Worm (Caenorhabditis elegans) whole organism, young adult: Measurements from ENCODE around the gene scc-1.

Experiments used
- B0035.1 ChIP-seq: sonication (generic microtip); optimal IDR thresholded peaks from 2 replicates; lab custom pipeline; 2016; ENCODE audit warnings: missing genetic modification characterization, mild to moderate bottlenecking, missing compliant biosample characterization, missing genotype, missing genetic modification reagents
- F10E7.11 ChIP-seq: sonication (generic microtip); optimal IDR thresholded peaks from 2 replicates; lab custom pipeline; 2017; ENCODE audit warnings: mild to moderate bottlenecking, missing genetic modification characterization, moderate library complexity, missing compliant biosample characterization
- F23B12.7 ChIP-seq: sonication (generic microtip); optimal IDR thresholded peaks from 2 replicates; lab custom pipeline; 2017; ENCODE audit warnings: missing genetic modification characterization, mild to moderate bottlenecking, missing compliant biosample characterization, antibody characterized with exemption, moderate library complexity; ENCODE audit not compliant: insufficient read depth
- F33H1.4 ChIP-seq: fragments of 200-800 bp; sonication (Bioruptor generic); IDR thresholded peaks from 2 replicates; pipeline ENCODE4 v1.3.6; 2022; ENCODE audit warnings: missing genetic modification reagents, missing genetic modification characterization, missing compliant biosample characterization
- F39B2.1 ChIP-seq: fragments of 200-800 bp; sonication (Bioruptor generic); IDR thresholded peaks from 2 replicates; pipeline ENCODE4 v1.3.6; 2022; ENCODE audit warnings: missing genetic modification reagents, missing genetic modification characterization, missing compliant biosample characterization
- F52B5.7 ChIP-seq: sonication (generic microtip); optimal IDR thresholded peaks from 2 replicates; lab custom pipeline; 2016; ENCODE audit warnings: mild to moderate bottlenecking, missing genetic modification characterization, missing compliant biosample characterization
- F57A8.1 ChIP-seq: fragments of 200-800 bp; sonication (Bioruptor generic); optimal IDR thresholded peaks from 2 replicates; lab custom pipeline; 2018; ENCODE audit warnings: mild to moderate bottlenecking, missing genetic modification characterization, moderate library complexity, missing compliant biosample characterization
- F57C9.4 ChIP-seq: sonication (generic microtip); optimal IDR thresholded peaks from 2 replicates; lab custom pipeline; 2017; ENCODE audit warnings: mild to moderate bottlenecking, missing genetic modification characterization, missing compliant biosample characterization
- K12H6.12 ChIP-seq: fragments of 200-800 bp; sonication (Bioruptor generic); optimal IDR thresholded peaks from 2 replicates; lab custom pipeline; 2018; ENCODE audit warnings: mild to moderate bottlenecking, missing genetic modification characterization, missing compliant biosample characterization
- Y53F4B.3 ChIP-seq: fragments of 200-800 bp; sonication (Bioruptor generic); IDR thresholded peaks from 2 replicates; pipeline ENCODE4 v1.3.6; 2022; ENCODE audit warnings: missing genetic modification reagents, missing genetic modification characterization, missing compliant biosample characterization
- Y53G8AR.9 ChIP-seq: fragments of 200-800 bp; sonication (Bioruptor generic); conservative IDR thresholded peaks from 2 replicates; pipeline ENCODE4 v1.3.6; 2022; ENCODE audit warnings: missing genetic modification reagents, missing genetic modification characterization, missing compliant biosample characterization
- Y67H2A.10 ChIP-seq: fragments of 200-800 bp; sonication (Bioruptor generic); conservative IDR thresholded peaks from 2 replicates; pipeline ENCODE4 v1.3.6; 2022; ENCODE audit warnings: missing genetic modification reagents, missing genetic modification characterization, missing compliant biosample characterization
- Y95B8A.8 ChIP-seq: fragments of 200-800 bp; sonication (Bioruptor generic); IDR thresholded peaks from 2 replicates; pipeline ENCODE4 v1.3.6; 2022; ENCODE audit warnings: missing genetic modification reagents, missing genetic modification characterization, missing compliant biosample characterization
- akir-1 ChIP-seq: fragments of 200-800 bp; sonication (Bioruptor generic); optimal IDR thresholded peaks from 2 replicates; lab custom pipeline; 2018; ENCODE audit warnings: mild to moderate bottlenecking, missing genetic modification characterization, moderate library complexity, missing compliant biosample characterization
- aptf-2 ChIP-seq: fragments of 200-800 bp; sonication (Bioruptor generic); conservative IDR thresholded peaks from 2 replicates; pipeline ENCODE4 v1.3.6; 2022; ENCODE audit warnings: missing genetic modification reagents, missing genetic modification characterization, missing compliant biosample characterization
- bed-1 ChIP-seq: fragments of 200-800 bp; sonication (Bioruptor generic); IDR thresholded peaks from 2 replicates; pipeline ENCODE4 v1.3.6; 2022; ENCODE audit warnings: missing genetic modification reagents, missing genetic modification characterization, missing compliant biosample characterization
- ccch-3 ChIP-seq: fragments of 200-800 bp; sonication (Bioruptor generic); optimal IDR thresholded peaks from 2 replicates; lab custom pipeline; 2018; ENCODE audit warnings: mild to moderate bottlenecking, missing genetic modification characterization, missing compliant biosample characterization
- cebp-1 ChIP-seq, 2 experiments: fragments of 200-800 bp in 1 of 2; sonication (Bioruptor generic) in 1 of 2; sonication (generic microtip) in 1 of 2; IDR thresholded peaks in 1 of 2; optimal IDR thresholded peaks in 1 of 2; 2 replicates each; pipeline versions ENCODE4 v1.3.6 to Lab custom; 2017 to 2022; ENCODE audit warnings: missing compliant biosample characterization in 2 of 2, missing genetic modification characterization in 2 of 2, mild to moderate bottlenecking in 1 of 2, missing genetic modification reagents in 1 of 2, moderate library complexity in 1 of 2
- cebp-2 ChIP-seq: fragments of 200-800 bp; sonication (Bioruptor generic); IDR thresholded peaks from 2 replicates; pipeline ENCODE4 v1.3.6; 2022; ENCODE audit warnings: missing genetic modification characterization, missing compliant biosample characterization
- ceh-79 ChIP-seq: sonication (generic microtip); optimal IDR thresholded peaks from 2 replicates; lab custom pipeline; 2017; ENCODE audit warnings: mild to moderate bottlenecking, missing genetic modification characterization, missing compliant biosample characterization
- dox-1 ChIP-seq: fragments of 200-800 bp; sonication (Bioruptor generic); IDR thresholded peaks from 2 replicates; pipeline ENCODE4 v1.3.6; 2022; ENCODE audit warnings: missing genetic modification reagents, missing genetic modification characterization, missing compliant biosample characterization
- egl-18 ChIP-seq: fragments of 200-800 bp; sonication (Bioruptor generic); IDR thresholded peaks from 2 replicates; pipeline ENCODE4 v1.3.6; 2022; ENCODE audit warnings: missing genetic modification reagents, missing genetic modification characterization, missing compliant biosample characterization
- egl-44 ChIP-seq: fragments of 200-800 bp; sonication (Bioruptor generic); IDR thresholded peaks from 2 replicates; pipeline ENCODE4 v1.3.6; 2022; ENCODE audit warnings: missing genetic modification reagents, missing genetic modification characterization, missing compliant biosample characterization
- gei-17 ChIP-seq: fragments of 200-800 bp; sonication (Bioruptor generic); optimal IDR thresholded peaks from 2 replicates; lab custom pipeline; 2018; ENCODE audit warnings: mild to moderate bottlenecking, missing genetic modification characterization, missing compliant biosample characterization
- hlh-12 ChIP-seq: sonication (generic microtip); optimal IDR thresholded peaks from 2 replicates; lab custom pipeline; 2016; ENCODE audit warnings: missing genetic modification characterization, missing compliant biosample characterization
- hmg-1.2 ChIP-seq: fragments of 200-800 bp; sonication (Bioruptor generic); IDR thresholded peaks from 2 replicates; pipeline ENCODE4 v1.3.6; 2022; ENCODE audit warnings: missing genetic modification reagents, missing genetic modification characterization, missing compliant biosample characterization
- hmg-20 ChIP-seq: fragments of 200-800 bp; sonication (Bioruptor generic); IDR thresholded peaks from 2 replicates; pipeline ENCODE4 v1.3.6; 2022; ENCODE audit warnings: missing genetic modification reagents, missing genetic modification characterization, missing compliant biosample characterization
- lag-1 ChIP-seq: fragments of 200-800 bp; sonication (Bioruptor generic); IDR thresholded peaks from 2 replicates; pipeline ENCODE4 v1.3.6; 2022; ENCODE audit warnings: missing genetic modification reagents, missing genetic modification characterization, missing compliant biosample characterization
- let-526 ChIP-seq: fragments of 200-800 bp; sonication (Bioruptor generic); IDR thresholded peaks from 2 replicates; pipeline ENCODE4 v1.3.6; 2022; ENCODE audit warnings: missing genetic modification reagents, missing genetic modification characterization, missing compliant biosample characterization
- lir-1 ChIP-seq: fragments of 200-800 bp; sonication (Bioruptor generic); conservative IDR thresholded peaks from 2 replicates; pipeline ENCODE4 v1.3.6; 2022; ENCODE audit warnings: missing genetic modification reagents, missing genetic modification characterization, missing compliant biosample characterization
- lsy-27 ChIP-seq: sonication (generic microtip); optimal IDR thresholded peaks from 2 replicates; lab custom pipeline; 2017; ENCODE audit warnings: missing genetic modification characterization, mild to moderate bottlenecking, missing compliant biosample characterization, antibody characterized with exemption, missing genotype, borderline replicate concordance; ENCODE audit not compliant: insufficient read depth
- madf-10 ChIP-seq: sonication (generic microtip); optimal IDR thresholded peaks from 2 replicates; lab custom pipeline; 2016; ENCODE audit warnings: mild to moderate bottlenecking, missing genetic modification characterization, missing compliant biosample characterization
- madf-8 ChIP-seq: fragments of 200-800 bp; sonication (Bioruptor generic); conservative IDR thresholded peaks from 2 replicates; pipeline ENCODE4 v1.3.6; 2022; ENCODE audit warnings: missing genetic modification reagents, missing genetic modification characterization, missing compliant biosample characterization
- mel-28 ChIP-seq: sonication (generic microtip); optimal IDR thresholded peaks from 2 replicates; lab custom pipeline; 2016; ENCODE audit warnings: borderline replicate concordance, mild to moderate bottlenecking, missing genetic modification characterization, missing compliant biosample characterization
- mes-4 ChIP-seq: sonication (generic microtip); optimal IDR thresholded peaks from 2 replicates; lab custom pipeline; 2016; ENCODE audit warnings: missing genotype, missing genetic modification characterization, missing compliant biosample characterization
- nfya-2 ChIP-seq: fragments of 200-800 bp; sonication (Bioruptor generic); IDR thresholded peaks from 2 replicates; pipeline ENCODE4 v1.3.6; 2022; ENCODE audit warnings: missing genetic modification reagents, missing genetic modification characterization, missing compliant biosample characterization
- nhr-120 ChIP-seq: fragments of 200-800 bp; sonication (Bioruptor generic); IDR thresholded peaks from 2 replicates; pipeline ENCODE4 v1.3.6; 2022; ENCODE audit warnings: missing genetic modification characterization, missing compliant biosample characterization
- nhr-27 ChIP-seq: fragments of 200-800 bp; sonication (Bioruptor generic); optimal IDR thresholded peaks from 2 replicates; lab custom pipeline; 2018; ENCODE audit warnings: mild to moderate bottlenecking, missing genetic modification characterization, moderate library complexity, missing compliant biosample characterization
- nhr-80 ChIP-seq: sonication (generic microtip); optimal IDR thresholded peaks from 2 replicates; lab custom pipeline; 2016; ENCODE audit warnings: missing genetic modification characterization, missing compliant biosample characterization
- pbrm-1 ChIP-seq: fragments of 200-800 bp; sonication (Bioruptor generic); IDR thresholded peaks from 2 replicates; pipeline ENCODE4 v1.3.6; 2022; ENCODE audit warnings: missing genetic modification reagents, missing genetic modification characterization, missing compliant biosample characterization
- repo-1 ChIP-seq: sonication (generic microtip); optimal IDR thresholded peaks from 2 replicates; lab custom pipeline; 2017; ENCODE audit warnings: mild to moderate bottlenecking, missing genetic modification characterization, missing compliant biosample characterization
- snpc-1.1 ChIP-seq: sonication (generic microtip); optimal IDR thresholded peaks from 2 replicates; lab custom pipeline; 2017; ENCODE audit warnings: missing genetic modification characterization, mild to moderate bottlenecking, missing compliant biosample characterization, antibody characterized with exemption, moderate library complexity, missing genotype, missing genetic modification reagents; ENCODE audit not compliant: insufficient read depth
- snpc-3.4 ChIP-seq: sonication (generic microtip); optimal IDR thresholded peaks from 2 replicates; lab custom pipeline; 2017; ENCODE audit warnings: missing genetic modification characterization, mild to moderate bottlenecking, missing compliant biosample characterization, antibody characterized with exemption, moderate library complexity, missing genotype, missing genetic modification reagents
- tlf-1 ChIP-seq: fragments of 200-800 bp; sonication (Bioruptor generic); optimal IDR thresholded peaks from 2 replicates; lab custom pipeline; 2018; ENCODE audit warnings: mild to moderate bottlenecking, missing genetic modification characterization, missing compliant biosample characterization
- unc-62 ChIP-seq: fragments of 150-350 bp; optimal IDR thresholded peaks from 2 replicates; lab custom pipeline; 2014; ENCODE audit warnings: missing biosample characterization, missing genetic modification reagents, missing genetic modification characterization
- xnd-1 ChIP-seq: sonication (generic microtip); optimal IDR thresholded peaks from 2 replicates; lab custom pipeline; 2016; ENCODE audit warnings: missing genotype, missing genetic modification reagents, missing genetic modification characterization, missing compliant biosample characterization
- ztf-22 ChIP-seq: fragments of 200-800 bp; sonication (Bioruptor generic); optimal IDR thresholded peaks from 2 replicates; lab custom pipeline; 2018; ENCODE audit warnings: mild to moderate bottlenecking, missing genetic modification characterization, moderate library complexity, missing compliant biosample characterization
- ztf-26 ChIP-seq: sonication (generic microtip); optimal IDR thresholded peaks from 2 replicates; lab custom pipeline; 2017; ENCODE audit warnings: missing genetic modification characterization, missing compliant biosample characterization

Gene scc-1

ce11 chrII:4703011-4703410 lies 4.5 kb downstream of the scc-1 start (continued):
- TF ChIP-seq madf-8: peak; percentile 66
- TF ChIP-seq nhr-80: no peak
- TF ChIP-seq xnd-1 (tag; lab: Kevin White, UChicago): peak; percentile 13
- TF ChIP-seq ztf-26 (tag; lab: Kevin White, UChicago): no peak
- no peak for TF ChIP-seq Y53F4B.3 (GFP tag; lab: Robert Waterston, UW)
- no peak for TF ChIP-seq cebp-1 (GFP tag; IDR thresholded peaks at IDR 0.05; lab: Robert Waterston, UW)
- TF ChIP-seq cebp-1 (tag; optimal IDR thresholded peaks at IDR 0.05; lab: Kevin White, UChicago): peak; percentile 58
- peak; percentile 83 for TF ChIP-seq Y53G8AR.9 (GFP tag; lab: Robert Waterston, UW)
- no peak for TF ChIP-seq egl-18
- no peak for TF ChIP-seq F57A8.1
- TF ChIP-seq nhr-120 (GFP tag; lab: Robert Waterston, UW): no peak
- no peak for TF ChIP-seq cebp-2 (GFP tag; lab: Robert Waterston, UW)
- TF ChIP-seq ccch-3: no peak
- no peak for TF ChIP-seq pbrm-1
- TF ChIP-seq Y95B8A.8 (GFP tag; lab: Robert Waterston, UW): no peak; the same call in none of the 2 replicates
- no peak for TF ChIP-seq F10E7.11 (tag; lab: Kevin White, UChicago)
- no peak for TF ChIP-seq B0035.1 (tag; lab: Kevin White, UChicago)
- TF ChIP-seq akir-1 (GFP tag; lab: Kevin White, UChicago): no peak
- TF ChIP-seq F33H1.4 (GFP tag; lab: Robert Waterston, UW): peak; percentile 36; the same call in 1 of the 2 replicates
- no peak for TF ChIP-seq ceh-79 (tag; lab: Kevin White, UChicago)
- TF ChIP-seq dox-1 (GFP tag; lab: Robert Waterston, UW): no peak; the same call in 1 of the 2 replicates
- no peak for TF ChIP-seq ztf-22 (GFP tag; lab: Kevin White, UChicago)
- no peak for TF ChIP-seq F57C9.4 (tag; lab: Kevin White, UChicago)
- no peak for TF ChIP-seq gei-17 (GFP tag; lab: Kevin White, UChicago)
- no peak for TF ChIP-seq nhr-27
- no peak for TF ChIP-seq K12H6.12 (tag; lab: Kevin White, UChicago)
- TF ChIP-seq snpc-3.4 (tag; lab: Kevin White, UChicago): peak; percentile 48
- TF ChIP-seq let-526 (GFP tag; lab: Robert Waterston, UW): no peak
- TF ChIP-seq madf-10: no peak
- TF ChIP-seq hlh-12 (tag; lab: Kevin White, UChicago): no peak
- no peak for TF ChIP-seq snpc-1.1
- TF ChIP-seq aptf-2 (GFP tag; lab: Robert Waterston, UW): no peak
- TF ChIP-seq F23B12.7 (tag; lab: Kevin White, UChicago): peak; percentile 19
- no peak for TF ChIP-seq F52B5.7 (tag; lab: Kevin White, UChicago)
- TF ChIP-seq bed-1 (GFP tag; lab: Robert Waterston, UW): no peak
- TF ChIP-seq egl-44 (GFP tag; lab: Robert Waterston, UW): no peak
- no peak for TF ChIP-seq mel-28 (tag; lab: Kevin White, UChicago)
- TF ChIP-seq tlf-1: peak; percentile 64
- no peak for TF ChIP-seq F39B2.1 (GFP tag; lab: Robert Waterston, UW)
- no peak for TF ChIP-seq lir-1 (GFP tag; lab: Robert Waterston, UW)
- TF ChIP-seq nfya-2 (GFP tag; lab: Robert Waterston, UW): no peak
- TF ChIP-seq hmg-20 (GFP tag; lab: Robert Waterston, UW): no peak
- TF ChIP-seq lag-1 (GFP tag; lab: Robert Waterston, UW): no peak
- peak; percentile 45 for TF ChIP-seq hmg-1.2 (GFP tag; lab: Robert Waterston, UW)
- TF ChIP-seq unc-62 (GFP tag; lab: Kevin White, UChicago): no peak
- peak; percentile 28 for TF ChIP-seq mes-4
- no peak for TF ChIP-seq Y67H2A.10
- peak; percentile 53 for TF ChIP-seq repo-1 (tag; lab: Kevin White, UChicago)
- no peak for TF ChIP-seq lsy-27 (tag; lab: Kevin White, UChicago)
